Worm (Caenorhabditis elegans) whole organism, mixed stage, embryonic: ENCODE data around the gene C07G2.5.
A peak's percentile ranks its signal among the peaks of the same experiment; 100 is the strongest.

Experiments used
- M03D4.4 ChIP-seq: sonication (generic microtip); optimal IDR thresholded peaks from 2 replicates; lab custom pipeline; 2017; ENCODE audit warnings: mild to moderate bottlenecking, missing genetic modification characterization, missing compliant biosample characterization
- bed-3 ChIP-seq: fragments of 200-800 bp; sonication (Bioruptor generic); optimal IDR thresholded peaks from 3 replicates; lab custom pipeline; 2018; ENCODE audit warnings: mild to moderate bottlenecking, missing genetic modification characterization, moderate library complexity, missing compliant biosample characterization
- blmp-1 ChIP-seq: fragments of 150-350 bp; optimal IDR thresholded peaks from 2 replicates; lab custom pipeline; 2014; ENCODE audit warnings: missing biosample characterization, missing genetic modification characterization
- ceh-39 ChIP-seq: fragments of 150-350 bp; optimal IDR thresholded peaks from 2 replicates; lab custom pipeline; 2014; ENCODE audit warnings: missing biosample characterization, missing genetic modification characterization
- ceh-43 ChIP-seq: fragments of 200-800 bp; sonication (Bioruptor generic); optimal IDR thresholded peaks from 2 replicates; lab custom pipeline; 2018; ENCODE audit warnings: mild to moderate bottlenecking, missing genetic modification characterization, moderate library complexity, missing compliant biosample characterization
- ceh-83 ChIP-seq: fragments of 200-800 bp; sonication (Bioruptor generic); optimal IDR thresholded peaks from 2 replicates; lab custom pipeline; 2018; ENCODE audit warnings: mild to moderate bottlenecking, missing genetic modification characterization, missing compliant biosample characterization
- ces-1 ChIP-seq: fragments of 150-350 bp; optimal IDR thresholded peaks from 2 replicates; lab custom pipeline; 2014; ENCODE audit warnings: missing biosample characterization, missing genetic modification reagents, missing genetic modification characterization
- cnd-1 ChIP-seq: fragments of 200-800 bp; sonication (Bioruptor generic); optimal IDR thresholded peaks from 2 replicates; lab custom pipeline; 2018; ENCODE audit warnings: mild to moderate bottlenecking, missing genetic modification characterization, missing compliant biosample characterization
- drap-1 ChIP-seq: fragments of 200-800 bp; sonication (Bioruptor generic); optimal IDR thresholded peaks from 3 replicates; lab custom pipeline; 2018; ENCODE audit warnings: mild to moderate bottlenecking, missing genetic modification characterization, missing compliant biosample characterization
- elt-1 ChIP-seq: sonication (generic microtip); optimal IDR thresholded peaks from 2 replicates; lab custom pipeline; 2017; ENCODE audit warnings: missing genetic modification characterization, mild to moderate bottlenecking, missing compliant biosample characterization, antibody characterized with exemption, moderate library complexity, borderline replicate concordance; ENCODE audit not compliant: insufficient read depth
- elt-3 ChIP-seq: fragments of 150-350 bp; optimal IDR thresholded peaks from 2 replicates; lab custom pipeline; 2014; ENCODE audit warnings: missing biosample characterization, missing genetic modification characterization
- flh-1 ChIP-seq: fragments of 200-800 bp; sonication (Bioruptor generic); optimal IDR thresholded peaks from 2 replicates; lab custom pipeline; 2018; ENCODE audit warnings: mild to moderate bottlenecking, missing genetic modification characterization, moderate library complexity, missing compliant biosample characterization
- ham-2 ChIP-seq: fragments of 200-800 bp; sonication (Bioruptor generic); optimal IDR thresholded peaks from 2 replicates; lab custom pipeline; 2018; ENCODE audit warnings: mild to moderate bottlenecking, missing genetic modification characterization, missing compliant biosample characterization
- hlh-1 ChIP-seq: fragments of 150-350 bp; optimal IDR thresholded peaks from 2 replicates; lab custom pipeline; 2014; ENCODE audit warnings: missing biosample characterization, missing genetic modification reagents, missing genetic modification characterization
- lin-13 ChIP-seq: fragments of 150-350 bp; optimal IDR thresholded peaks from 2 replicates; lab custom pipeline; 2014; ENCODE audit warnings: missing biosample characterization, missing genetic modification characterization
- lin-32 ChIP-seq: fragments of 200-800 bp; sonication (Bioruptor generic); optimal IDR thresholded peaks from 2 replicates; lab custom pipeline; 2018; ENCODE audit warnings: mild to moderate bottlenecking, missing genetic modification characterization, missing compliant biosample characterization
- lsy-2 ChIP-seq: fragments of 150-350 bp; optimal IDR thresholded peaks from 2 replicates; lab custom pipeline; 2014; ENCODE audit warnings: missing biosample characterization, missing genetic modification characterization
- mab-5 ChIP-seq: fragments of 150-350 bp; optimal IDR thresholded peaks from 2 replicates; lab custom pipeline; 2014; ENCODE audit warnings: missing biosample characterization, missing genetic modification characterization
- mep-1 ChIP-seq: fragments of 150-350 bp; optimal IDR thresholded peaks from 2 replicates; lab custom pipeline; 2017; ENCODE audit warnings: missing biosample characterization, missing genetic modification reagents, missing genetic modification characterization, inconsistent platforms
- mls-2 ChIP-seq: sonication (generic microtip); optimal IDR thresholded peaks from 2 replicates; lab custom pipeline; 2016; ENCODE audit warnings: mild to moderate bottlenecking, missing genetic modification characterization, moderate library complexity, missing compliant biosample characterization
- nhr-12 ChIP-seq: fragments of 150-350 bp; optimal IDR thresholded peaks from 2 replicates; lab custom pipeline; 2014; ENCODE audit warnings: missing biosample characterization, missing genetic modification characterization
- nhr-2 ChIP-seq: fragments of 150-350 bp; optimal IDR thresholded peaks from 2 replicates; lab custom pipeline; 2014; ENCODE audit warnings: missing biosample characterization, missing genetic modification characterization
- nhr-237 ChIP-seq: fragments of 150-350 bp; optimal IDR thresholded peaks from 2 replicates; lab custom pipeline; 2014; ENCODE audit warnings: missing biosample characterization, missing genetic modification characterization
- nhr-28 ChIP-seq: fragments of 150-350 bp; optimal IDR thresholded peaks from 2 replicates; lab custom pipeline; 2014; ENCODE audit warnings: missing biosample characterization, missing genetic modification characterization
- nhr-76 ChIP-seq: sonication (generic microtip); optimal IDR thresholded peaks from 2 replicates; lab custom pipeline; 2017; ENCODE audit warnings: missing biosample characterization, missing genetic modification characterization
- pha-4 ChIP-seq: fragments of 150-350 bp; optimal IDR thresholded peaks from 2 replicates; lab custom pipeline; 2018; ENCODE audit warnings: missing biosample characterization, missing genetic modification reagents, missing genetic modification characterization
- sem-2 ChIP-seq: fragments of 200-800 bp; sonication (Bioruptor generic); optimal IDR thresholded peaks from 2 replicates; lab custom pipeline; 2018; ENCODE audit warnings: mild to moderate bottlenecking, missing genetic modification characterization, missing compliant biosample characterization
- snpc-4 ChIP-seq: fragments of 150-350 bp; optimal IDR thresholded peaks from 2 replicates; lab custom pipeline; 2014; ENCODE audit warnings: missing biosample characterization, missing genetic modification characterization
- sptf-1 ChIP-seq: sonication (generic microtip); optimal IDR thresholded peaks from 2 replicates; lab custom pipeline; 2017; ENCODE audit warnings: mild to moderate bottlenecking, missing genetic modification characterization, moderate library complexity, missing compliant biosample characterization
- tbx-8 ChIP-seq: fragments of 200-800 bp; sonication (Bioruptor generic); optimal IDR thresholded peaks from 2 replicates; lab custom pipeline; 2018; ENCODE audit warnings: mild to moderate bottlenecking, missing genetic modification characterization, moderate library complexity, missing compliant biosample characterization
- unc-120 ChIP-seq: sonication (generic microtip); optimal IDR thresholded peaks from 2 replicates; lab custom pipeline; 2017; ENCODE audit warnings: missing genetic modification characterization, missing compliant biosample characterization; ENCODE audit not compliant: poor library complexity, severe bottlenecking
- unc-62 ChIP-seq: fragments of 150-350 bp; optimal IDR thresholded peaks from 2 replicates; lab custom pipeline; 2014; ENCODE audit warnings: missing biosample characterization, missing genetic modification reagents, missing genetic modification characterization
- zip-8 ChIP-seq: fragments of 150-350 bp; optimal IDR thresholded peaks from 2 replicates; lab custom pipeline; 2014; ENCODE audit warnings: missing biosample characterization, missing genetic modification characterization
- ztf-11 ChIP-seq: fragments of 150-350 bp; optimal IDR thresholded peaks from 2 replicates; lab custom pipeline; 2014; ENCODE audit warnings: missing biosample characterization, missing genetic modification characterization

C07G2.5 gene

ce11 chrIII:4513926-4514325 lies 15.1 kb upstream of the C07G2.5 start:
- TF ChIP-seq sptf-1 (tag; lab: Kevin White, UChicago) (no peak), unc-120 (tag; lab: Kevin White, UChicago) (peak; percentile 25), cnd-1 (tag; lab: Kevin White, UChicago) (peak; percentile 31), drap-1 (GFP tag; lab: Kevin White, UChicago) (peak; percentile 23), lsy-2 (no peak), nhr-28 (tag; lab: Kevin White, UChicago) (no peak), flh-1 (GFP tag; lab: Kevin White, UChicago) (no peak), ces-1 (GFP tag; lab: Kevin White, UChicago) (peak; percentile 14), mls-2 (tag; lab: Kevin White, UChicago) (peak; percentile 62), mab-5 (tag; lab: Kevin White, UChicago) (no peak), hlh-1 (tag; lab: Kevin White, UChicago) (no peak), nhr-237 (tag; lab: Kevin White, UChicago) (no peak), pha-4 (peak; percentile 6), nhr-2 (tag; lab: Kevin White, UChicago) (no peak), M03D4.4 (tag; lab: Kevin White, UChicago) (no peak), zip-8 (tag; lab: Kevin White, UChicago) (no peak), elt-3 (no peak), ztf-11 (no peak), blmp-1 (tag; lab: Kevin White, UChicago) (no peak), snpc-4 (no peak), ceh-39 (tag; lab: Kevin White, UChicago) (no peak), nhr-12 (tag; lab: Kevin White, UChicago) (no peak), elt-1 (tag; lab: Kevin White, UChicago) (no peak), sem-2 (GFP tag; lab: Kevin White, UChicago) (no peak), nhr-76 (tag; lab: Kevin White, UChicago) (no peak), mep-1 (tag; lab: Kevin White, UChicago) (no peak), ceh-43 (no peak), ceh-83 (no peak), lin-32 (GFP tag; lab: Kevin White, UChicago) (no peak), tbx-8 (GFP tag; lab: Kevin White, UChicago) (no peak), lin-13 (no peak), bed-3 (no peak), unc-62 (GFP tag; lab: Kevin White, UChicago) (no peak), ham-2 (no peak)

- TF ChIP-seq bed-3 (no peak), mab-5 (tag; lab: Kevin White, UChicago) (no peak), lin-32 (GFP tag; lab: Kevin White, UChicago) (no peak), lin-13 (peak; percentile 50), ceh-39 (tag; lab: Kevin White, UChicago) (no peak), ztf-11 (no peak), nhr-12 (tag; lab: Kevin White, UChicago) (no peak), nhr-2 (tag; lab: Kevin White, UChicago) (no peak), lsy-2 (peak; percentile 91), tbx-8 (GFP tag; lab: Kevin White, UChicago) (no peak), nhr-28 (tag; lab: Kevin White, UChicago) (no peak), ham-2 (no peak), mep-1 (tag; lab: Kevin White, UChicago) (peak; percentile 85), zip-8 (tag; lab: Kevin White, UChicago) (no peak), cnd-1 (tag; lab: Kevin White, UChicago) (peak; percentile 7), ceh-43 (no peak), elt-3 (no peak), drap-1 (GFP tag; lab: Kevin White, UChicago) (peak; percentile 8), pha-4 (peak; percentile 30), snpc-4 (no peak), unc-62 (GFP tag; lab: Kevin White, UChicago) (peak; percentile 34), ces-1 (GFP tag; lab: Kevin White, UChicago) (peak; percentile 57), nhr-237 (tag; lab: Kevin White, UChicago) (peak; percentile 65), sem-2 (GFP tag; lab: Kevin White, UChicago) (no peak), flh-1 (GFP tag; lab: Kevin White, UChicago) (no peak), elt-1 (tag; lab: Kevin White, UChicago) (no peak), unc-120 (tag; lab: Kevin White, UChicago) (no peak)
These were observed 9.4 kb upstream of the C07G2.5 start, which contains the start of the genes cct-5 and F25F2.1 for ce11 chrIII:4508064-4508905. Gene cct-5, minus strand, starts transcription at chrIII:4508114. Gene F25F2.1, plus strand, starts transcription at chrIII:4508855.
